Worm (Caenorhabditis elegans) whole organism, midembryonic: ENCODE data around the gene ssq-2.

Source experiments
- T22C8.4 ChIP-seq: fragments of 200-800 bp; sonication (Bioruptor generic); IDR thresholded peaks from 2 replicates; pipeline ENCODE4 v1.3.6; 2022; ENCODE audit warnings: missing genetic modification characterization, missing compliant biosample characterization
- flt-1 ChIP-seq: fragments of 200-800 bp; sonication (Bioruptor generic); IDR thresholded peaks from 2 replicates; pipeline ENCODE4 v1.3.6; 2022; ENCODE audit warnings: missing genetic modification characterization, missing compliant biosample characterization
- klf-2 ChIP-seq: fragments of 200-800 bp; sonication (Bioruptor generic); conservative IDR thresholded peaks from 2 replicates; pipeline ENCODE4 v1.3.6; 2022; ENCODE audit warnings: missing genetic modification reagents, missing genetic modification characterization, missing compliant biosample characterization
- ref-1 ChIP-seq: fragments of 200-800 bp; sonication (Bioruptor generic); conservative IDR thresholded peaks from 2 replicates; pipeline ENCODE4 v1.3.6; 2022; ENCODE audit warnings: missing genetic modification reagents, missing genetic modification characterization, missing compliant biosample characterization
- tab-1 ChIP-seq: fragments of 200-800 bp; sonication (Bioruptor generic); IDR thresholded peaks from 2 replicates; pipeline ENCODE4 v1.3.6; 2022; ENCODE audit warnings: missing genetic modification characterization, missing compliant biosample characterization
- ztf-23 ChIP-seq: fragments of 200-800 bp; sonication (Bioruptor generic); IDR thresholded peaks from 2 replicates; pipeline ENCODE4 v1.3.6; 2022; ENCODE audit warnings: missing genetic modification reagents, missing genetic modification characterization, missing compliant biosample characterization

- TF ChIP-seq flt-1 = no peak
- TF ChIP-seq tab-1 (GFP tag; lab: Robert Waterston, UW) = no peak
- TF ChIP-seq ref-1 = no peak
- no peak for TF ChIP-seq klf-2 (GFP tag; lab: Robert Waterston, UW)
- no peak for TF ChIP-seq T22C8.4 (GFP tag; lab: Robert Waterston, UW)
- TF ChIP-seq ztf-23 (GFP tag; lab: Robert Waterston, UW) = no peak
Observed at ce11 chrIV:5045389-5045788, 49.4 kb downstream of the ssq-2 start, which contains the start of gene hot-9.
